Fruit fly (Drosophila melanogaster) whole organism, embryonic: ENCODE measurements around the gene CG7296.

ENCODE experiments used
- CG1024 ChIP-seq: fragments of 200-800 bp; sonication (Bioruptor generic); IDR thresholded peaks from 2 replicates; pipeline ENCODE4 v1.3.6; 2022; ENCODE audit warnings: missing biosample characterization, missing genetic modification characterization
- CG12659 ChIP-seq: fragments of 200-800 bp; sonication (Bioruptor generic); optimal IDR thresholded peaks from 3 replicates; lab custom pipeline; 2017; ENCODE audit warnings: mild to moderate bottlenecking, missing biosample characterization, missing genetic modification reagents, missing genetic modification characterization
- CG1529 ChIP-seq: fragments of 200-800 bp; sonication (Bioruptor generic); optimal IDR thresholded peaks from 3 replicates; lab custom pipeline; 2018; ENCODE audit warnings: missing biosample characterization, missing genetic modification characterization
- CG1603 ChIP-seq: fragments of 200-800 bp; sonication (Bioruptor generic); optimal IDR thresholded peaks from 2 replicates; lab custom pipeline; 2019; ENCODE audit warnings: missing biosample characterization, mild to moderate bottlenecking, missing genetic modification characterization, moderate library complexity
- Dad ChIP-seq: fragments of 200-800 bp; sonication (Bioruptor generic); optimal IDR thresholded peaks from 3 replicates; lab custom pipeline; 2016; ENCODE audit warnings: missing biosample characterization, missing genetic modification characterization
- NfI ChIP-seq: fragments of 200-800 bp; sonication (Bioruptor generic); optimal IDR thresholded peaks from 3 replicates; lab custom pipeline; 2018; ENCODE audit warnings: missing biosample characterization, mild to moderate bottlenecking, missing genetic modification characterization, moderate library complexity
- Trl ChIP-seq, 3 experiments: fragments of >200 bp in 2 of 3; fragments of 200-800 bp in 1 of 3; sonication (Bioruptor generic) in 1 of 3; optimal IDR thresholded peaks; 2 replicates in 1 of 3; 3 replicates in 2 of 3; lab custom pipeline; 2016 to 2017; ENCODE audit warnings: missing biosample characterization in 1 of 3, missing genetic modification characterization in 1 of 3
- emc ChIP-seq: fragments of 200-800 bp; sonication (Bioruptor generic); optimal IDR thresholded peaks from 2 replicates; lab custom pipeline; 2016; ENCODE audit warnings: missing biosample characterization, missing genetic modification characterization
- lbe ChIP-seq: fragments of 200-800 bp; sonication (Bioruptor generic); optimal IDR thresholded peaks from 2 replicates; lab custom pipeline; 2016; ENCODE audit warnings: missing biosample characterization, mild to moderate bottlenecking, missing genetic modification characterization
- peb ChIP-seq: fragments of 200-800 bp; sonication (Bioruptor generic); IDR thresholded peaks from 2 replicates; pipeline ENCODE4 v1.3.6; 2022; ENCODE audit warnings: missing biosample characterization, missing genetic modification characterization
- rib ChIP-seq: fragments of 200-800 bp; sonication (Bioruptor generic); IDR thresholded peaks from 2 replicates; pipeline ENCODE4 v1.3.6; 2022; ENCODE audit warnings: missing biosample characterization, missing genetic modification characterization
- tio ChIP-seq: fragments of 200-800 bp; sonication (Bioruptor generic); optimal IDR thresholded peaks from 2 replicates; lab custom pipeline; 2017; ENCODE audit warnings: missing biosample characterization, missing genetic modification characterization, inconsistent platforms

dm6 chr2L:10646115-10646514 is 40.8 kb downstream of the CG7296 start, which contains the start of gene CG17097:
- TF ChIP-seq CG1529 (GFP tag; lab: Kevin White, UChicago) = no peak
- TF ChIP-seq NfI = no peak
- no peak for TF ChIP-seq emc (GFP tag; lab: Kevin White, UChicago)
- no peak for TF ChIP-seq peb (GFP tag; lab: Robert Waterston, UW)
- no peak for TF ChIP-seq Trl (optimal IDR thresholded peaks at IDR 0.05; lab: Kevin White, UChicago)
- no peak for TF ChIP-seq Trl (GFP tag; optimal IDR thresholded peaks at IDR 0.05; lab: Kevin White, UChicago)
- no peak for TF ChIP-seq rib (GFP tag; lab: Robert Waterston, UW)
- no peak for TF ChIP-seq CG12659 (GFP tag; lab: Kevin White, UChicago)
- TF ChIP-seq Dad (GFP tag; lab: Kevin White, UChicago) = no peak
- TF ChIP-seq tio (GFP tag; lab: Kevin White, UChicago) = no peak
- no peak for TF ChIP-seq CG1603 (tag; lab: Kevin White, UChicago)
- TF ChIP-seq CG1024 (GFP tag; lab: Robert Waterston, UW) = no peak
- no peak for TF ChIP-seq lbe (GFP tag; lab: Kevin White, UChicago)
